Worm (Caenorhabditis elegans): ENCODE results near the gene fbxa-56.

Gene fbxa-56

DNA sequence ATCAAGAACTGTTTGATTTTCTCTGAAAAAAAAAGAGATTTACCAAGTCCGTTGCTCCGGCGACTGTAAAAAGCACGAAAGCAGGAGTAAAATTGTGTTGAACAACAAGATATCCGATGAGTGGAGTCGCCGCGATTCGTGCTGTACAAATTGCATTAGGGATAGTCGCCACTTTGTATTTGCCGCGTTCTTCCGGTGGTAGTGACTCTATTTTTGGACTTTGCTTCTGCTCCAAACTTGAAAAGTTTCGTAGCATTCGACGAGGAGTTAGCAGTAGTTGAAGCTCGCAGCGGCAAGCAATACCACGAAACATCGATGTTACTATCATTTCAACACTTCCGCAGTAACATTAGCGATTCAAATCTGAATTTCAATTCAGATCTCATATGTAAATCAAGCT, 28.3 kb downstream of the fbxa-56 start, which contains the start of gene crls-1:
TSS of gene crls-1 (minus strand) at position 363 of the 400 bp plus-strand sequence.
- TF ChIP-seq ceh-20 (GFP tag; IDR thresholded peaks at IDR 0.05) (no peak), php-3 (GFP tag; IDR thresholded peaks at IDR 0.05) (no peak), dmd-6 (GFP tag; IDR thresholded peaks at IDR 0.05) (0 out of 2 replicates have a peak, but pooled peaks have one; percentile 9), tra-1 (GFP tag; IDR thresholded peaks at IDR 0.05) (0 out of 2 replicates have a peak, but pooled peaks have one; percentile 39), spr-1 (tag; optimal IDR thresholded peaks at IDR 0.05) (no peak), arid-1 (GFP tag; conservative IDR thresholded peaks at IDR 0.05) (0 out of 2 replicates have a peak, but pooled peaks have one; percentile 6), Y48G9A.11 (GFP tag; IDR thresholded peaks at IDR 0.05) (0 out of 2 replicates have a peak, but pooled peaks have one; percentile 44), lin-38 (GFP tag; IDR thresholded peaks at IDR 0.05) (peak; percentile 30; the same call in 1 of the 2 replicates), ama-1 (optimal IDR thresholded peaks at IDR 0.05) (peak; percentile 81), daf-16 (GFP tag; optimal IDR thresholded peaks at IDR 0.05) (no peak), daf-16 (tag; optimal IDR thresholded peaks at IDR 0.05) (peak; percentile 13), T20F7.1 (GFP tag; optimal IDR thresholded peaks at IDR 0.05) (peak; percentile 20), saeg-2 (GFP tag; IDR thresholded peaks at IDR 0.05) (no peak)

DNA sequence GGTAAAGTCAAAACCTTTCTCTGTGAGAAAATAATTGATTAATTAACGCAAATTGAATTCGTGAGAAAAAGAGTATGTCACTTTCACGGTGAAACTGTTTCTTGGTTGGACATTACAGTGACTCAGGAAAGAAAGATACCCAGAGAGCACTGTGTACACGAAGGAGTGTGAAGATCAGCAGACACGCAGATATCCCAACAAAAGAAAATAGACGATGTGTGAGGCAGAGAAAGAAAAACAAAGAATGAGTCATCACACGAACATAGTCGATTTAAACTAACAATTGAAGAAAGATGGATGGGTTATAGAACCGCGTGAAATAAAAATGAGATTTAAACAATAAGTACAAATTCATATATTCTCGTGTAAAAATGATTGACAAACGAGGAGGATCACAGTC, 29.9 kb downstream of the fbxa-56 start:
- TF ChIP-seq dve-1 (tag; optimal IDR thresholded peaks at IDR 0.05; ENCODE audit: insufficient read depth) (peak; percentile 39), spr-1 (tag; optimal IDR thresholded peaks at IDR 0.05) (no peak), lin-38 (GFP tag; IDR thresholded peaks at IDR 0.05) (no peak), nhr-77 (tag; optimal IDR thresholded peaks at IDR 0.05) (no peak), unc-62 (GFP tag; optimal IDR thresholded peaks at IDR 0.05 in 1 of 2) (peak in 1 of 2 experiments; percentile 95), unc-62 (tag; optimal IDR thresholded peaks at IDR 0.05) (no peak), nhr-237 (tag; optimal IDR thresholded peaks at IDR 0.05) (no peak), mdt-29 (GFP tag; IDR thresholded peaks at IDR 0.05) (no peak), nhr-11 (tag; optimal IDR thresholded peaks at IDR 0.05) (no peak), daf-12 (tag; optimal IDR thresholded peaks at IDR 0.05) (no peak), mep-1 (tag; optimal IDR thresholded peaks at IDR 0.05) (peak; percentile 22), hlh-11 (tag; optimal IDR thresholded peaks at IDR 0.05) (no peak), rbr-2 (tag; optimal IDR thresholded peaks at IDR 0.05) (no peak), hlh-30 (tag; optimal IDR thresholded peaks at IDR 0.05; ENCODE audit: insufficient read depth) (peak; percentile 46), lsy-2 (tag; optimal IDR thresholded peaks at IDR 0.05) (no peak), lin-1 (GFP tag; IDR thresholded peaks at IDR 0.05) (no peak), nhr-6 (tag; optimal IDR thresholded peaks at IDR 0.05) (peak; percentile 62), saeg-2 (GFP tag; IDR thresholded peaks at IDR 0.05) (no peak), mes-2 (tag; optimal IDR thresholded peaks at IDR 0.05; ENCODE audit: poor library complexity, severe bottlenecking) (peak; percentile 9), ceh-44 (GFP tag; IDR thresholded peaks at IDR 0.05) (no peak), attf-4 (tag; optimal IDR thresholded peaks at IDR 0.05) (no peak), jun-1 (tag; optimal IDR thresholded peaks at IDR 0.05) (peak; percentile 43), dmd-8 (GFP tag; IDR thresholded peaks at IDR 0.05) (no peak), T26A8.4 (GFP tag; IDR thresholded peaks at IDR 0.05) (peak; percentile 46; the same call in 1 of the 2 replicates), lir-3 (tag; optimal IDR thresholded peaks at IDR 0.05) (no peak), fkh-10 (GFP tag; optimal IDR thresholded peaks at IDR 0.05) (no peak), aly-2 (tag; optimal IDR thresholded peaks at IDR 0.05) (no peak)

DNA sequence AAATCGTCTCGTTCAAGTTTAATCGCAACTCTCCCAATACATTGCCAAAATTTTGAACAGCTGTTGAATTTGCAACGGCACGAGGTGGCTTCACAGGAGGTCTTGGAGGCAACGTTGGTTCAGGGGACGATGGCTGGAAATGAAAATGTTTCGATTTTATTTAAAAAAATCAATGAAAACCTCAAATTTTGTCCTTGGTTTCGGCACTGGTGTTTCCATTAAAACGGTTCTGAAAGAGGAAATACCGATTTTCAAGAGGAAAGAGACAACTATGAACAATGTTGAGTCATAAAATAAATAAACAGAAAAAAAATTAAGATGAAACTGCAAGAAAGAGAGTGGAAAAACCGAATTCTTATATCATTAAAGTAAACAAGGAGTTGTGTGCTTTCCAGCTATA, 30.6 kb downstream of the fbxa-56 start, which contains the start of gene F23H11.4:
TSS of gene F23H11.4 (minus strand) at position 229 of the 400 bp plus-strand sequence.
- TF ChIP-seq php-3 (GFP tag; IDR thresholded peaks at IDR 0.05): no peak
- TF ChIP-seq mdl-1 (tag; optimal IDR thresholded peaks at IDR 0.05): no peak
- peak; percentile 73 for TF ChIP-seq aha-1 (tag)

Data from whole organism, L4 larva.